Worm (Caenorhabditis elegans) whole organism, mixed stage, embryonic: Measurements from ENCODE around the gene pmk-2.

Experiments used
- elt-1 ChIP-seq: sonication (generic microtip); optimal IDR thresholded peaks from 2 replicates; lab custom pipeline; 2017; ENCODE audit warnings: missing genetic modification characterization, mild to moderate bottlenecking, missing compliant biosample characterization, antibody characterized with exemption, moderate library complexity, borderline replicate concordance; ENCODE audit not compliant: insufficient read depth
- lin-13 ChIP-seq: fragments of 150-350 bp; optimal IDR thresholded peaks from 2 replicates; lab custom pipeline; 2014; ENCODE audit warnings: missing biosample characterization, missing genetic modification characterization
- lsy-2 ChIP-seq: fragments of 150-350 bp; optimal IDR thresholded peaks from 2 replicates; lab custom pipeline; 2014; ENCODE audit warnings: missing biosample characterization, missing genetic modification characterization
- mab-5 ChIP-seq: fragments of 150-350 bp; optimal IDR thresholded peaks from 2 replicates; lab custom pipeline; 2014; ENCODE audit warnings: missing biosample characterization, missing genetic modification characterization
- mep-1 ChIP-seq: fragments of 150-350 bp; optimal IDR thresholded peaks from 2 replicates; lab custom pipeline; 2017; ENCODE audit warnings: missing biosample characterization, missing genetic modification reagents, missing genetic modification characterization, inconsistent platforms
- nhr-237 ChIP-seq: fragments of 150-350 bp; optimal IDR thresholded peaks from 2 replicates; lab custom pipeline; 2014; ENCODE audit warnings: missing biosample characterization, missing genetic modification characterization
- snpc-4 ChIP-seq: fragments of 150-350 bp; optimal IDR thresholded peaks from 2 replicates; lab custom pipeline; 2014; ENCODE audit warnings: missing biosample characterization, missing genetic modification characterization
- sptf-1 ChIP-seq: sonication (generic microtip); optimal IDR thresholded peaks from 2 replicates; lab custom pipeline; 2017; ENCODE audit warnings: mild to moderate bottlenecking, missing genetic modification characterization, moderate library complexity, missing compliant biosample characterization

DNA sequence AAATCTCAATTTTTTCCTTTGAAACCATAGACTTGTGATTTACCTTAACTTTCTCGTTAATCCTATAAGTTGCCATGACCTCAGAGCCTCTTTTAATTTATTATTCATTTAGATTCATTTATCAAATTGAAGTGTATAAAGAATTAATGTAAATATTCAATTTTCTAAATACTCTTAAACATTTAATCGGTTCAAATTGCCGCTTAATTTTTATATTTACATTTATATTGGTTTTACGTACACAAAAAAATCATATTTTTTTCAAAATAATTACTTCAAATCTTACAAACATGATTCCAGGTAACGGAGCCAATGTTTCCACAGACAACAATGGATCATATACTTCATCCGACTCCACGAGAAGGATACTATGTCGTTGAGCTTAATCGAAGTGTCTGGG is 5.2 kb downstream of the pmk-2 start, which contains the start of gene pmk-1:
- TF ChIP-seq sptf-1 (tag; lab: Kevin White, UChicago) (no peak), mep-1 (no peak), snpc-4 (tag; lab: Kevin White, UChicago) (no peak), lsy-2 (no peak), lin-13 (tag; lab: Kevin White, UChicago) (no peak), nhr-237 (no peak), mab-5 (no peak), elt-1 (no peak)
